Fruit fly (Drosophila melanogaster): Measurements from ENCODE around the gene Pgls.

Gene Pgls

dm6 chrX:10883740-10884139 is 36.5 kb downstream of the Pgls start:
- TF ChIP-seq net (GFP tag; optimal IDR thresholded peaks at IDR 0.05), result no peak
- peak; percentile 92 for TF ChIP-seq svp (GFP tag)

dm6 chrX:10886418-10886817 is 39.2 kb downstream of the Pgls start:
- TF ChIP-seq lz (GFP tag; optimal IDR thresholded peaks at IDR 0.05) (no peak), Eip78C (GFP tag) (peak; percentile 49), Met (GFP tag; optimal IDR thresholded peaks at IDR 0.05) (no peak), esn (GFP tag; optimal IDR thresholded peaks at IDR 0.05) (no peak), dsx (GFP tag; optimal IDR thresholded peaks at IDR 0.05; ENCODE audit: poor library complexity, severe bottlenecking) (no peak), CG32006 (GFP tag; optimal IDR thresholded peaks at IDR 0.05) (peak; percentile 17), dac (GFP tag; optimal IDR thresholded peaks at IDR 0.05) (no peak), svp (GFP tag) (peak; percentile 72), CG6163 (GFP tag; IDR thresholded peaks at IDR 0.05) (0 out of 3 replicates have a peak, but pooled peaks have one; percentile 11), Hr38 (GFP tag; optimal IDR thresholded peaks at IDR 0.05) (no peak), topi (GFP tag; optimal IDR thresholded peaks at IDR 0.05) (no peak)

DNA sequence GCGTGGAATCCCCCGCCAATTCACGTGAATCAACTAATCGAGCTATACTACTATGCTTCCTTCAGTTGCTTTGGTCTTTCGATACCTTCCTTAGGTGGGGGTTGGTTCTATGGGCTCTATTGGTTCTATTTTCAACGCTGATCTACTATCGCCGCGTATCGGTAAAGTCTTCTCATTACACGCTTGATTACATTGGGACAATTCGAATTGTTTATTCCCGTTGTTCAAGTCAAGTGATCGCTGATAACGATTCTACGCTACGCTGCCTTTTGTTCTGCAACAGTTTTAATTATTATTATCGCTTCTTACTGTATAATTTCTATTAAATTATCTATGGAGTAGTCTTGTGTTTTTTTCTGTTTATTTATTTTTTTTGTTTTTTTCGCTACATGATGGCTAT is 40.4 kb downstream of the Pgls start:
- no peak for TF ChIP-seq achi (GFP tag; optimal IDR thresholded peaks at IDR 0.05)
- TF ChIP-seq Eip78C (GFP tag), result peak; percentile 1
- no peak for TF ChIP-seq OdsH (GFP tag; optimal IDR thresholded peaks at IDR 0.05)

dm6 chrX:10889955-10890617 is 42.8 kb downstream of the Pgls start:
- no peak for TF ChIP-seq Ets21C (GFP tag; optimal IDR thresholded peaks at IDR 0.05)
- TF ChIP-seq esn (GFP tag; optimal IDR thresholded peaks at IDR 0.05), result peak; percentile 14
- TF ChIP-seq Eip78C (GFP tag), result peak; percentile 60
- no peak for TF ChIP-seq Blimp-1 (GFP tag; optimal IDR thresholded peaks at IDR 0.05)
- no peak for TF ChIP-seq CG3032 (tag; optimal IDR thresholded peaks at IDR 0.05)
- TF ChIP-seq Met (GFP tag; optimal IDR thresholded peaks at IDR 0.05), result peak; percentile 8
- TF ChIP-seq Ets96B (tag; optimal IDR thresholded peaks at IDR 0.05), result no peak
- TF ChIP-seq ss (GFP tag; optimal IDR thresholded peaks at IDR 0.05), result no peak
- TF ChIP-seq CG7368 (GFP tag; optimal IDR thresholded peaks at IDR 0.05), result no peak
- TF ChIP-seq svp (GFP tag), result peak; percentile 97
- TF ChIP-seq CG11902 (GFP tag; optimal IDR thresholded peaks at IDR 0.05), result no peak
- TF ChIP-seq Gug (GFP tag; IDR thresholded peaks at IDR 0.05), result no peak
- TF ChIP-seq dac (GFP tag; optimal IDR thresholded peaks at IDR 0.05), result no peak
- TF ChIP-seq topi (GFP tag; optimal IDR thresholded peaks at IDR 0.05), result peak; percentile 12
- TF ChIP-seq spab (GFP tag; optimal IDR thresholded peaks at IDR 0.05), result no peak
- TF ChIP-seq net (GFP tag; optimal IDR thresholded peaks at IDR 0.05), result no peak
- TF ChIP-seq Smox (GFP tag; optimal IDR thresholded peaks at IDR 0.05), result no peak
- TF ChIP-seq vri (GFP tag; optimal IDR thresholded peaks at IDR 0.05), result peak; percentile 3
- no peak for TF ChIP-seq Sox14 (GFP tag; optimal IDR thresholded peaks at IDR 0.05)
- TF ChIP-seq CG16779 (tag; optimal IDR thresholded peaks at IDR 0.05), result no peak
- no peak for TF ChIP-seq fd85E (GFP tag; optimal IDR thresholded peaks at IDR 0.05)
- no peak for TF ChIP-seq Hr38 (GFP tag; optimal IDR thresholded peaks at IDR 0.05)
- no peak for TF ChIP-seq CG6163 (GFP tag; IDR thresholded peaks at IDR 0.05)
- TF ChIP-seq CG10669 (GFP tag; optimal IDR thresholded peaks at IDR 0.05), result no peak
- TF ChIP-seq achi (GFP tag; optimal IDR thresholded peaks at IDR 0.05), result no peak
- no peak for TF ChIP-seq fd59A (GFP tag; optimal IDR thresholded peaks at IDR 0.05)
- TF ChIP-seq pdm3 (GFP tag; optimal IDR thresholded peaks at IDR 0.05), result no peak

dm6 chrX:10891150-10891549 is 43.9 kb downstream of the Pgls start, which contains the start of gene Ork1:
Gene Ork1 (minus strand): TSS chrX:10891250.
- TF ChIP-seq salr (GFP tag; optimal IDR thresholded peaks at IDR 0.05) (no peak), Ets21C (GFP tag; optimal IDR thresholded peaks at IDR 0.05) (no peak), fkh (GFP tag; optimal IDR thresholded peaks at IDR 0.05) (no peak), Eip75B (GFP tag; optimal IDR thresholded peaks at IDR 0.05) (no peak)

All from whole organism, prepupa.